Worm (Caenorhabditis elegans) whole organism, L1 larva: Measurements from ENCODE around the gene sru-28.

Experiments used
- C16A3.4 ChIP-seq: fragments of 150-350 bp; optimal IDR thresholded peaks from 2 replicates; lab custom pipeline; 2014; ENCODE audit warnings: missing biosample characterization, missing genetic modification characterization
- blmp-1 ChIP-seq: fragments of 150-350 bp; optimal IDR thresholded peaks from 2 replicates; lab custom pipeline; 2014; ENCODE audit warnings: missing biosample characterization, missing genetic modification characterization
- ceh-8 ChIP-seq: fragments of 200-800 bp; sonication (Bioruptor generic); optimal IDR thresholded peaks from 2 replicates; lab custom pipeline; 2018; ENCODE audit warnings: mild to moderate bottlenecking, missing genetic modification characterization, moderate library complexity, missing compliant biosample characterization
- ceh-88 ChIP-seq: fragments of 200-800 bp; sonication (Bioruptor generic); IDR thresholded peaks from 2 replicates; pipeline ENCODE4 v1.3.6; 2022; ENCODE audit warnings: missing genetic modification characterization, missing compliant biosample characterization
- ceh-90 ChIP-seq: sonication (generic microtip); optimal IDR thresholded peaks from 2 replicates; lab custom pipeline; 2016; ENCODE audit warnings: missing genetic modification characterization, missing compliant biosample characterization
- ces-1 ChIP-seq: fragments of 150-350 bp; optimal IDR thresholded peaks from 2 replicates; lab custom pipeline; 2014; ENCODE audit warnings: missing biosample characterization, missing genetic modification reagents, missing genetic modification characterization
- dsc-1 ChIP-seq: sonication (generic microtip); optimal IDR thresholded peaks from 2 replicates; lab custom pipeline; 2016; ENCODE audit warnings: mild to moderate bottlenecking, missing genetic modification characterization, missing compliant biosample characterization
- efl-1 ChIP-seq, 4 experiments: fragments of 150-350 bp; optimal IDR thresholded peaks in 3 of 4; peaks in 1 of 4; 1 replicate in 1 of 4; 2 replicates in 3 of 4; lab custom pipeline; 2014; ENCODE audit warnings: missing biosample characterization in 2 of 4, missing genetic modification characterization in 2 of 4, missing genetic modification reagents in 2 of 4
- egl-13 ChIP-seq: sonication (generic microtip); optimal IDR thresholded peaks from 2 replicates; lab custom pipeline; 2016; ENCODE audit warnings: missing genotype, missing genetic modification reagents, missing genetic modification characterization, missing compliant biosample characterization
- elt-2 ChIP-seq: sonication (generic microtip); optimal IDR thresholded peaks from 2 replicates; lab custom pipeline; 2016; ENCODE audit warnings: missing genetic modification characterization, mild to moderate bottlenecking, inconsistent platforms, missing compliant biosample characterization, missing genetic modification reagents
- ets-5 ChIP-seq: fragments of 200-800 bp; sonication (Bioruptor generic); IDR thresholded peaks from 2 replicates; pipeline ENCODE4 v1.3.6; 2022; ENCODE audit warnings: missing genetic modification characterization, missing compliant biosample characterization
- fkh-10 ChIP-seq: sonication (generic microtip); optimal IDR thresholded peaks from 2 replicates; lab custom pipeline; 2017; ENCODE audit warnings: missing biosample characterization, missing genetic modification reagents, missing genetic modification characterization
- fkh-4 ChIP-seq: sonication (generic microtip); optimal IDR thresholded peaks from 2 replicates; lab custom pipeline; 2016; ENCODE audit warnings: missing compliant biosample characterization, missing genetic modification characterization, borderline replicate concordance
- fkh-8 ChIP-seq: sonication (generic microtip); optimal IDR thresholded peaks from 2 replicates; lab custom pipeline; 2016; ENCODE audit warnings: mild to moderate bottlenecking, missing genetic modification characterization, missing compliant biosample characterization
- fos-1 ChIP-seq: fragments of 150-350 bp; optimal IDR thresholded peaks from 2 replicates; lab custom pipeline; 2014; ENCODE audit warnings: missing biosample characterization, missing genetic modification characterization
- hlh-17 ChIP-seq: fragments of 200-800 bp; sonication (Bioruptor generic); optimal IDR thresholded peaks from 2 replicates; lab custom pipeline; 2018; ENCODE audit warnings: missing genetic modification characterization, mild to moderate bottlenecking, missing compliant biosample characterization, moderate library complexity, borderline replicate concordance
- hlh-4 ChIP-seq: sonication (generic microtip); optimal IDR thresholded peaks from 2 replicates; lab custom pipeline; 2016; ENCODE audit warnings: mild to moderate bottlenecking, missing genetic modification characterization, missing compliant biosample characterization
- jun-1 ChIP-seq: fragments of 150-350 bp; optimal IDR thresholded peaks from 2 replicates; lab custom pipeline; 2014; ENCODE audit warnings: missing biosample characterization, missing genetic modification reagents, missing genetic modification characterization
- lin-14 ChIP-seq: fragments of 200-800 bp; sonication (Bioruptor generic); optimal IDR thresholded peaks from 2 replicates; lab custom pipeline; 2018; ENCODE audit warnings: mild to moderate bottlenecking, missing genetic modification characterization, moderate library complexity, missing compliant biosample characterization
- lin-35 ChIP-seq, 2 experiments: fragments of 150-350 bp; optimal IDR thresholded peaks; 2 replicates each; lab custom pipeline; 2014; ENCODE audit warnings: missing biosample characterization in 2 of 2, missing genetic modification characterization in 2 of 2, missing genetic modification reagents in 2 of 2
- lsy-2 ChIP-seq, 2 experiments: fragments of 150-350 bp; optimal IDR thresholded peaks; 2 replicates each; lab custom pipeline; 2014; ENCODE audit warnings: missing biosample characterization in 2 of 2, missing genetic modification characterization in 2 of 2
- mab-9 ChIP-seq: fragments of 200-800 bp; sonication (Bioruptor generic); IDR thresholded peaks from 2 replicates; pipeline ENCODE4 v1.3.6; 2022; ENCODE audit warnings: missing genetic modification reagents, missing genetic modification characterization, missing compliant biosample characterization
- mdl-1 ChIP-seq, 2 experiments: fragments of 150-350 bp; optimal IDR thresholded peaks; 2 replicates each; lab custom pipeline; 2014 to 2017; ENCODE audit warnings: missing biosample characterization in 2 of 2, missing genetic modification characterization in 2 of 2, inconsistent platforms in 1 of 2
- mep-1 ChIP-seq: fragments of 150-350 bp; optimal IDR thresholded peaks from 2 replicates; lab custom pipeline; 2014; ENCODE audit warnings: missing biosample characterization, missing genetic modification characterization
- nhr-28 ChIP-seq: fragments of 150-350 bp; optimal IDR thresholded peaks from 2 replicates; lab custom pipeline; 2014; ENCODE audit warnings: missing biosample characterization, missing genetic modification characterization
- nhr-47 ChIP-seq: sonication (generic microtip); optimal IDR thresholded peaks from 2 replicates; lab custom pipeline; 2016; ENCODE audit warnings: mild to moderate bottlenecking, missing genetic modification characterization, moderate library complexity, missing compliant biosample characterization
- nhr-71 ChIP-seq: sonication (generic microtip); optimal IDR thresholded peaks from 2 replicates; lab custom pipeline; 2016; ENCODE audit warnings: mild to moderate bottlenecking, missing genetic modification characterization, moderate library complexity, missing compliant biosample characterization
- nhr-84 ChIP-seq: sonication (generic microtip); optimal IDR thresholded peaks from 2 replicates; lab custom pipeline; 2017; ENCODE audit warnings: missing biosample characterization, missing genetic modification characterization
- nhr-85 ChIP-seq: sonication (generic microtip); peaks from one replicate; lab custom pipeline; 2016; ENCODE audit warnings: missing genetic modification characterization, inconsistent platforms, missing compliant biosample characterization
- sox-4 ChIP-seq: sonication (generic microtip); optimal IDR thresholded peaks from 2 replicates; lab custom pipeline; 2016; ENCODE audit warnings: missing genetic modification characterization, missing compliant biosample characterization
- sup-37 ChIP-seq: fragments of 200-800 bp; sonication (Bioruptor generic); optimal IDR thresholded peaks from 2 replicates; lab custom pipeline; 2018; ENCODE audit warnings: mild to moderate bottlenecking, missing genetic modification characterization, missing compliant biosample characterization
- tlp-1 ChIP-seq: fragments of 150-350 bp; optimal IDR thresholded peaks from 2 replicates; lab custom pipeline; 2014; ENCODE audit warnings: missing biosample characterization, missing genetic modification characterization
- unc-62 ChIP-seq: fragments of 150-350 bp; optimal IDR thresholded peaks from 2 replicates; lab custom pipeline; 2014; ENCODE audit warnings: missing biosample characterization, missing genetic modification reagents, missing genetic modification characterization
- vab-15 ChIP-seq: sonication (generic microtip); optimal IDR thresholded peaks from 2 replicates; lab custom pipeline; 2017; ENCODE audit warnings: missing genotype, mild to moderate bottlenecking, missing genetic modification characterization, missing compliant biosample characterization
- xbp-1 ChIP-seq: sonication (generic microtip); optimal IDR thresholded peaks from 2 replicates; lab custom pipeline; 2016; ENCODE audit warnings: missing genetic modification characterization, missing compliant biosample characterization
- zag-1 ChIP-seq: fragments of 150-350 bp; optimal IDR thresholded peaks from 2 replicates; lab custom pipeline; 2014; ENCODE audit warnings: missing biosample characterization, missing genetic modification characterization

Gene sru-28

DNA sequence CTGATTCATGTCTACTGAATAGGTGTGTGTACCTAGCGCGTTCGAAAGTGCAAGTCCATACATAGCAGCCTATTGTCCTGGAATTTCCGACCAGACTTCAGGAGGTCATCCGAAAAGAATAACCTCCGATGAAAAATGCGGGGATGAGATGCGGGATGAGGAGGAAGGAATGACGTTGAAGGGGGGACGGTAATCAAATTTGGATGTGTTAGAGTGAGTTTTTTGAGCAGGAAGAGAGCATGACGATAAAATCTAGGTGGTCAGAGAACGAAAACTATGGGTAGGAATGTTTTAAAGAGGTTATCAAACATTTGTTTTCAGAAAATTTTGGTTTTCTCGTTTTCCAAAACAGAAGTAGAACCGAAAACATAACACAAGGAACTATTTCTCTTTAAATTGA lies 20.1 kb upstream of the sru-28 start:
- TF ChIP-seq vab-15 (no peak), lsy-2 (tag; optimal IDR thresholded peaks at IDR 0.05; lab: Kevin White, UChicago) (no peak), ceh-90 (tag; lab: Kevin White, UChicago) (no peak), C16A3.4 (tag; lab: Kevin White, UChicago) (no peak), mdl-1 (tag; optimal IDR thresholded peaks at IDR 0.05; lab: Kevin White, UChicago) (no peak), elt-2 (tag; lab: Kevin White, UChicago) (no peak), egl-13 (no peak), fkh-4 (no peak), lin-14 (GFP tag; lab: Kevin White, UChicago) (peak; percentile 84), ceh-8 (GFP tag; lab: Kevin White, UChicago) (no peak), nhr-28 (no peak), mab-9 (GFP tag; lab: Robert Waterston, UW) (no peak), fkh-10 (GFP tag; lab: Kevin White, UChicago) (peak; percentile 94), fos-1 (tag; lab: Kevin White, UChicago) (no peak), tlp-1 (tag; lab: Kevin White, UChicago) (no peak), mep-1 (tag; lab: Kevin White, UChicago) (no peak), lin-35 (GFP tag; optimal IDR thresholded peaks at IDR 0.05; lab: Kevin White, UChicago) (no peak), hlh-17 (GFP tag; lab: Kevin White, UChicago) (no peak), nhr-84 (tag; lab: Kevin White, UChicago) (no peak), ces-1 (peak; percentile 76), ets-5 (GFP tag; lab: Robert Waterston, UW) (no peak)

ce11 chrV:1487262-1487661 lies 18.8 kb upstream of the sru-28 start:
- TF ChIP-seq blmp-1 (tag; lab: Kevin White, UChicago): no peak
- no peak for TF ChIP-seq xbp-1 (tag; lab: Kevin White, UChicago)
- TF ChIP-seq hlh-17 (GFP tag; lab: Kevin White, UChicago): no peak
- TF ChIP-seq dsc-1: peak; percentile 70
- peak; percentile 30 for TF ChIP-seq nhr-47 (tag; lab: Kevin White, UChicago)
- peak; percentile 53 for TF ChIP-seq hlh-4 (tag; lab: Kevin White, UChicago)
- peak; percentile 30 for TF ChIP-seq lin-14 (GFP tag; lab: Kevin White, UChicago)
- peak; percentile 48 for TF ChIP-seq nhr-71 (tag; lab: Kevin White, UChicago)
- no peak for TF ChIP-seq tlp-1 (tag; lab: Kevin White, UChicago)
- TF ChIP-seq sox-4: peak; percentile 2
- TF ChIP-seq zag-1 (tag; lab: Kevin White, UChicago): no peak
- TF ChIP-seq ceh-90 (tag; lab: Kevin White, UChicago): no peak
- TF ChIP-seq fkh-8 (tag; lab: Kevin White, UChicago): peak; percentile 85
- no peak for TF ChIP-seq ceh-88 (GFP tag; lab: Robert Waterston, UW)
- no peak for TF ChIP-seq nhr-85
- no peak for TF ChIP-seq fos-1 (tag; lab: Kevin White, UChicago)

DNA sequence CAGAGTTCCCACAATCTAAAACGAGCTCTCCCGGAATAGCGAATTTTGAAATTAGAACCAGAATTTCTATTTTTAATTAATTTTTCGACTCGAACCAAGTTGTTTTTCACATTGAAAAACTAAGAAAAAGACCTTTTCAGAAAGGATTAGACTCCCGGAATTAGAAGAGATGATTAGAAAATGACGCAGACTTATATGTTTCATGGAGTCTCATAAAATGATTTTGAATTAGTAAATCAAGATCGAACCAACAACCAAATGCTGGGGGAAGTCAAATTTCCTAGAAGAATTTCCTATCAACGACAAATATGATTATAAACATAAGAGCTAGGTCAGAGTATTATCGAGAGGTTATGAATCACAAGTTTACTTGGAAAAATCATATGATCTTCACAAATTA lies 17.5 kb upstream of the sru-28 start:
- TF ChIP-seq fkh-8 (tag; lab: Kevin White, UChicago) (peak; percentile 59), nhr-47 (tag; lab: Kevin White, UChicago) (peak; percentile 53), efl-1 (optimal IDR thresholded peaks at IDR 0.05; lab: Kevin White, UChicago) (no peak), efl-1 (GFP tag; optimal IDR thresholded peaks at IDR 0.05 in 1 of 2; lab: Kevin White, UChicago) (peak in 1 of 2 experiments; percentile 67), lin-14 (GFP tag; lab: Kevin White, UChicago) (peak; percentile 56), jun-1 (tag; lab: Kevin White, UChicago) (no peak), dsc-1 (peak; percentile 71), sup-37 (GFP tag; lab: Kevin White, UChicago) (no peak), unc-62 (GFP tag; lab: Kevin White, UChicago) (no peak), zag-1 (tag; lab: Kevin White, UChicago) (no peak), nhr-71 (tag; lab: Kevin White, UChicago) (peak; percentile 51)
